Worm (Caenorhabditis elegans): ENCODE data around the gene K01B6.4.

Gene K01B6.4

ce11 chrIII:9335076-9335475 lies 37.8 kb upstream of the K01B6.4 start:
- TF ChIP-seq madf-6 (GFP tag; IDR thresholded peaks at IDR 0.05) (no peak), bed-1 (GFP tag; IDR thresholded peaks at IDR 0.05) (no peak), Y56A3A.18 (GFP tag; IDR thresholded peaks at IDR 0.05) (no peak)

ce11 chrIII:9334174-9334573 lies 36.9 kb upstream of the K01B6.4 start, which contains the start of gene elo-4:
Gene elo-4 (minus strand): TSS chrIII:9334274.
- TF ChIP-seq unc-62 (GFP tag; optimal IDR thresholded peaks at IDR 0.05) (no peak), C06A6.2 (GFP tag; conservative IDR thresholded peaks at IDR 0.05) (no peak), hlh-12 (tag; optimal IDR thresholded peaks at IDR 0.05) (no peak), F57A8.1 (GFP tag; optimal IDR thresholded peaks at IDR 0.05) (no peak), lin-35 (GFP tag; optimal IDR thresholded peaks at IDR 0.05) (no peak), Y67H2A.10 (GFP tag; conservative IDR thresholded peaks at IDR 0.05) (no peak), madf-3 (GFP tag; IDR thresholded peaks at IDR 0.05) (no peak), athp-1 (tag; optimal IDR thresholded peaks at IDR 0.05) (no peak), pha-4 (tag; optimal IDR thresholded peaks at IDR 0.05) (no peak), Y53G8AR.9 (GFP tag; conservative IDR thresholded peaks at IDR 0.05) (no peak), C17E4.6 (GFP tag; IDR thresholded peaks at IDR 0.05) (no peak), Y79H2A.3 (GFP tag; conservative IDR thresholded peaks at IDR 0.05) (no peak), tbp1 (GFP tag; optimal IDR thresholded peaks at IDR 0.05) (no peak), F22D6.2 (tag; optimal IDR thresholded peaks at IDR 0.05) (no peak), F39B2.1 (GFP tag; IDR thresholded peaks at IDR 0.05) (no peak), snpc-1.1 (tag; optimal IDR thresholded peaks at IDR 0.05; ENCODE audit: insufficient read depth) (no peak), madf-6 (GFP tag; IDR thresholded peaks at IDR 0.05) (no peak)

- TF ChIP-seq let-607 (tag; optimal IDR thresholded peaks at IDR 0.05) (peak; percentile 52 to 86), pbrm-1 (GFP tag; IDR thresholded peaks at IDR 0.05) (no peak), dox-1 (GFP tag; IDR thresholded peaks at IDR 0.05) (no peak), unc-130 (GFP tag; optimal IDR thresholded peaks at IDR 0.05) (no peak), dpl-1 (GFP tag; optimal IDR thresholded peaks at IDR 0.05) (no peak), ceh-58 (GFP tag; IDR thresholded peaks at IDR 0.05) (no peak), sea-2 (GFP tag; IDR thresholded peaks at IDR 0.05) (no peak), lsl-1 (GFP tag; optimal IDR thresholded peaks at IDR 0.05) (peak; percentile 20), chd-7 (tag; optimal IDR thresholded peaks at IDR 0.05) (no peak), tbx-9 (tag; optimal IDR thresholded peaks at IDR 0.05; ENCODE audit: borderline replicate concordance) (no peak)
These were observed 33.9 kb upstream of the K01B6.4 start, which contains the start of gene ufc-1 for ce11 chrIII:9331084-9331564. Gene ufc-1 (plus strand): TSS chrIII:9331514.

- TF ChIP-seq C06A6.2 (GFP tag; conservative IDR thresholded peaks at IDR 0.05) (no peak), ztf-25 (GFP tag; IDR thresholded peaks at IDR 0.05) (no peak), zim-3 (tag; optimal IDR thresholded peaks at IDR 0.05) (no peak), hmg-20 (GFP tag; IDR thresholded peaks at IDR 0.05) (no peak), bed-1 (GFP tag; IDR thresholded peaks at IDR 0.05) (no peak), hrde-1 (tag; optimal IDR thresholded peaks at IDR 0.05; ENCODE audit: borderline replicate concordance) (no peak), ztf-18 (tag; optimal IDR thresholded peaks at IDR 0.05) (no peak), lir-1 (GFP tag; conservative IDR thresholded peaks at IDR 0.05) (no peak), dpl-1 (GFP tag; optimal IDR thresholded peaks at IDR 0.05) (no peak), lin-26 (GFP tag; IDR thresholded peaks at IDR 0.05) (no peak), F52B5.7 (tag; optimal IDR thresholded peaks at IDR 0.05) (no peak), lin-35 (GFP tag; optimal IDR thresholded peaks at IDR 0.05) (no peak), F10E7.11 (tag; optimal IDR thresholded peaks at IDR 0.05) (no peak)
These were observed 32.6 kb upstream of the K01B6.4 start, which contains the start of gene ttr-5 for ce11 chrIII:9329790-9330366. Gene ttr-5 (plus strand): TSS chrIII:9330316.
